Worm (Caenorhabditis elegans): ENCODE data around the gene C26B9.3.

Gene C26B9.3

DNA sequence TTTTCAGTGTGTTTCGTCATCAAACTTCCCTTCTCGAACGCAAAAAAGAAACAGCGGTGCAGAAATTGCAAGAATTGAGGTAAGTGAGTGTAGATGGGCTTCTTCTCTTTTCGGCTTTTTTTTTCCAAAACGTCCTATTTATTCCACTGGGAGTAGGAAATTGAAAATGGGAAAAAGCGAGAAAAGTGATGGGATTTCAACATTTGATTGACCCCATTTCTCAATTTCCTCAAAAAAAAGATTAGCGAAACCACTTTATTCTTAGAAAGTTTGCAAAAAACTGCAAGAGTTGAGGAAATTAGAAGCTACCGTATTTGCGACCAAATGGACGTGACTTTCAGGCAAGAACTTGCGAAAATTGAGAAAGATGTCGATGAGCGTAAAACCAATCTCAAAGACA is 34.6 kb upstream of the C26B9.3 start, which contains the start of gene ags-3:
Gene ags-3 (minus strand): TSS at position 101 of the 400 bp plus-strand sequence.
- TF ChIP-seq ceh-28 (tag; optimal IDR thresholded peaks at IDR 0.05) (no peak), ceh-9 (tag; optimal IDR thresholded peaks at IDR 0.05) (no peak), lsy-12 (tag; optimal IDR thresholded peaks at IDR 0.05) (no peak), ZK546.5 (tag; optimal IDR thresholded peaks at IDR 0.05) (no peak), elt-2 (tag; optimal IDR thresholded peaks at IDR 0.05) (no peak), unc-62 (GFP tag; optimal IDR thresholded peaks at IDR 0.05) (no peak), pqm-1 (tag; optimal IDR thresholded peaks at IDR 0.05) (no peak), skn-1 (tag; optimal IDR thresholded peaks at IDR 0.05) (no peak)

DNA sequence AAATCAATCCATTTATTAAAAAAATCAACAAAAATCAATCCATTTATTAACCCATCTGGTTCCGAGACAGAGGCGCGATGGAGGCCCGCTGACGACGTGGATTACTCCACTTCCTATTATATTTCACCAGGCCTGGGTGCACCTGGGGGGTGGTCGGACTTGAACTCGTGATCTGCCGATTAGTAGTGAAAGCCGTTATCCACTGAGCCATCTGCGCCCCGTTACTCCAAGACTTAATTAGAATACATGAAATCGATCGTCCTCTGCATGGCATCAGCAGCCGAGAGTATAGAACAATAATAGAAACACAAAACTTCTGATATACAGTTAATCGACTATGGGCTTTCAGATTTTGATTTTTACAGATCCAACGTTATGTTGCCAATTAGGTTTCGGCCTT is 28.5 kb upstream of the C26B9.3 start:
- TF ChIP-seq hmg-11 (tag; optimal IDR thresholded peaks at IDR 0.05), result no peak
- no peak for TF ChIP-seq nhr-12 (tag; optimal IDR thresholded peaks at IDR 0.05)
- TF ChIP-seq nhr-28 (tag; optimal IDR thresholded peaks at IDR 0.05), result no peak
- no peak for TF ChIP-seq ama-1 (optimal IDR thresholded peaks at IDR 0.05)
- TF ChIP-seq egl-27 (tag; optimal IDR thresholded peaks at IDR 0.05), result no peak
- TF ChIP-seq fos-1 (tag; optimal IDR thresholded peaks at IDR 0.05), result no peak
- TF ChIP-seq elt-1 (tag; optimal IDR thresholded peaks at IDR 0.05), result no peak
- no peak for TF ChIP-seq mdl-1 (tag; optimal IDR thresholded peaks at IDR 0.05)
- no peak for TF ChIP-seq eor-1 (tag; optimal IDR thresholded peaks at IDR 0.05)

DNA sequence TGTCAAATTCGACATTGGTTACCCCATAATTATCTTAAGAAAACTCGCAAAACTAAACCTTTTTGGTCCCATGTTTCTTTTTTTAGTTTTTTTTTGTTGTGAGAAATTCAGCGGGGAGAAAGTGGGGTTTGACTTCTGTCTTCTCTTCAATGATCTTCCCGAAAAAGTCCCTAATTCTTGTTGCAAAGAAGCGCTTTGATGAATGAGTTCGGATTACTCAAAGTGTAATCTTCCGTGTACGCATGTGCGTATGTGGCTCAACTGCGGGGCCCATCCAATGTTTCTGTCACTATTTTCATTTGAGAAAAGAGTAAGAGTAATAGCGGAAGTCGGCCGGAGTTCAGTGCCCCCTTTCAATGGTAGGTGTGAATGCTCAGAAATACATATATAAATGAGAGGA is 26.9 kb upstream of the C26B9.3 start:
- TF ChIP-seq zag-1 (tag; optimal IDR thresholded peaks at IDR 0.05), result no peak
- TF ChIP-seq lin-39 (tag; optimal IDR thresholded peaks at IDR 0.05), result peak; percentile 15

DNA sequence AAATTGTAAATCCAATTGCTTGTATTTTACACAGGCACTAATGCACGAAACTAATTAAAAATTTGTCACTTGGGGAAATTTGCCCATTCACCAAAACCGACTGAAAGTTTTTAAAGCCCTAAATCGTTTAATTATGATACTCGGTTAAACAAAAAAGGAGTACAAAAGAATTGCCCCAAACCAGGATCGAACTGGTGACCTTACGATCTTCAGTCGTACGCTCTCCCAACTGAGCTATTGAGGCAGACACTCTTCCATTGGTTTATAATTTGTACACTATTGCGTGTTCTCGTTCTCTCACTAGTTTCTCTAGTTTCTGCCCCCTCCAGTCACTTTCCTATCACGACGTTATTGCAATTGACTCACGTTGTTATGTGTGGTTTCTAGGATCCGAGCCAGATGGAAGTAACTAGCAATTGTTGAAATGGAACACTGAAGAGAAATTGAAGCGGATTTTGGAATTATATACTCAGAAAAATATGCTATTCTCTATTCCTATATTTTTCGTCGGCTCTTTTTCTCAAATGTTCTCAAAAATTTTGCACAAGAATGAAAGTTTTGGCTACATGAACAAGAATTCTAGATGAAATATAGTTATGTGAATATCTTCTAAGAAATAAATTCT is 18.8 kb upstream of the C26B9.3 start:
- TF ChIP-seq skn-1 (tag; optimal IDR thresholded peaks at IDR 0.05), result no peak
- peak; percentile 69 for TF ChIP-seq nhr-43 (tag; optimal IDR thresholded peaks at IDR 0.05; ENCODE audit: poor library complexity, severe bottlenecking)
- TF ChIP-seq hmg-11 (tag; optimal IDR thresholded peaks at IDR 0.05), result peak; percentile 65
- no peak for TF ChIP-seq pha-4 (tag; optimal IDR thresholded peaks at IDR 0.05)
- peak; percentile 36 for TF ChIP-seq nfya-1 (tag; optimal IDR thresholded peaks at IDR 0.05; ENCODE audit: insufficient read depth)
- TF ChIP-seq jun-1 (tag; optimal IDR thresholded peaks at IDR 0.05), result no peak
- TF ChIP-seq lin-39 (tag; optimal IDR thresholded peaks at IDR 0.05), result peak; percentile 11
- TF ChIP-seq elt-2 (tag; optimal IDR thresholded peaks at IDR 0.05), result peak; percentile 28
- TF ChIP-seq nhr-11 (tag; optimal IDR thresholded peaks at IDR 0.05), result no peak
- TF ChIP-seq nhr-77 (tag; optimal IDR thresholded peaks at IDR 0.05), result peak; percentile 34
- TF ChIP-seq eor-1 (tag; optimal IDR thresholded peaks at IDR 0.05), result no peak
- peak; percentile 25 for TF ChIP-seq lsy-12 (tag; optimal IDR thresholded peaks at IDR 0.05)
- no peak for TF ChIP-seq egl-5 (tag; optimal IDR thresholded peaks at IDR 0.05)
- TF ChIP-seq tbx-2 (tag; optimal IDR thresholded peaks at IDR 0.05), result peak; percentile 46
- peak; percentile 15 for TF ChIP-seq snpc-4 (tag; optimal IDR thresholded peaks at IDR 0.05)

DNA sequence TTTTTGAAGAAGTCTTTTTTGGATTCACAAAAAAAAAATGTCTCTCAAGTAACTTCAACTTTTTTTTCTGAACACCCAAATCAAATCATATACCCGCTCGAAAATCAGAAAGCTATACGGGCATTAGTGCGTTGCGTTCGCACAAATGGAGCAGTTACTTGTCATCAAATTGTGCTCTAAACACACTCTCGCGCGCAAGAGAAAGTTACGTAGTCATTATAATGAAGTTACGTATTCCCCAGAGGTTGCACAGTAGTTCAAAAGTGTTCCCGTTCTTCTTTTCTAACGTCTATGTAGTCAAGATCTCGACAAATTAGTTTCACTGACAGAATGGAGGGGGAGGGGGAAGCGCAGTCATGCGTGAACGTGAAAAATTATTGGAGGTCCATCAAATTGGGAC is 16.5 kb upstream of the C26B9.3 start:
- no peak for TF ChIP-seq ceh-82 (tag; optimal IDR thresholded peaks at IDR 0.05)
- TF ChIP-seq nhr-76 (tag; optimal IDR thresholded peaks at IDR 0.05), result no peak
- no peak for TF ChIP-seq egl-5 (tag; optimal IDR thresholded peaks at IDR 0.05)
- no peak for TF ChIP-seq ama-1 (optimal IDR thresholded peaks at IDR 0.05)

DNA sequence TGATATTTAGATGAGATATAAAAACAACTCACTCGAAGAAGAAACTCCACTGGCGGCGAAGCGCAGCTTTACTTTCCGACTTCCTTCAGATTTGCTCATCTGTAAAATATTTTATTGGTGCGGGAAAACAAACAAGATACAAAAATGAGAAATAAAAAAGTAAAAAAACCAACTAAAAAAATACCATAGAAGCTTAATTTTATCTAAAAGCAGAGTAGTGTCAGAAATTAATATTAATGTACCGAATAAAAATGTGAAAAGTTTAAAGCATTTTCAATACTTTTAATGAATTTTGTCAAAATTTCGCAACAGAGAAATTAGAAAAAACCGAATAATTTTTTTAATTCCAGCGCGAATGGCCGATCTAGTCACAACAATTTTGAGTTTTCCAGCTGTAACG is 14.8 kb upstream of the C26B9.3 start, which contains the start of gene sto-2:
Gene sto-2 (minus strand): TSS at position 101 of the 400 bp plus-strand sequence.
- TF ChIP-seq nhr-77 (tag; optimal IDR thresholded peaks at IDR 0.05) (no peak), zag-1 (tag; optimal IDR thresholded peaks at IDR 0.05) (no peak), R02D3.7 (tag; optimal IDR thresholded peaks at IDR 0.05) (no peak), nfya-1 (tag; optimal IDR thresholded peaks at IDR 0.05; ENCODE audit: insufficient read depth) (no peak), nhr-11 (tag; optimal IDR thresholded peaks at IDR 0.05) (no peak), fkh-2 (tag; optimal IDR thresholded peaks at IDR 0.05) (no peak), lin-15B (tag; optimal IDR thresholded peaks at IDR 0.05) (no peak), aly-2 (tag; optimal IDR thresholded peaks at IDR 0.05) (no peak), snpc-4 (tag; optimal IDR thresholded peaks at IDR 0.05) (no peak), mml-1 (tag; optimal IDR thresholded peaks at IDR 0.05) (no peak), lsy-12 (tag; optimal IDR thresholded peaks at IDR 0.05) (no peak), elt-2 (tag; optimal IDR thresholded peaks at IDR 0.05) (no peak), nhr-23 (tag; optimal IDR thresholded peaks at IDR 0.05) (no peak), pha-4 (tag; optimal IDR thresholded peaks at IDR 0.05) (no peak), ZK546.5 (tag; optimal IDR thresholded peaks at IDR 0.05) (no peak), nhr-76 (tag; optimal IDR thresholded peaks at IDR 0.05) (no peak), ceh-28 (tag; optimal IDR thresholded peaks at IDR 0.05) (no peak), daf-12 (tag; optimal IDR thresholded peaks at IDR 0.05) (no peak)
